Worm (Caenorhabditis elegans): ENCODE data around the gene R02F2.10.
A peak's percentile ranks its signal among the peaks of the same experiment; 100 is the strongest.

Gene R02F2.10

DNA sequence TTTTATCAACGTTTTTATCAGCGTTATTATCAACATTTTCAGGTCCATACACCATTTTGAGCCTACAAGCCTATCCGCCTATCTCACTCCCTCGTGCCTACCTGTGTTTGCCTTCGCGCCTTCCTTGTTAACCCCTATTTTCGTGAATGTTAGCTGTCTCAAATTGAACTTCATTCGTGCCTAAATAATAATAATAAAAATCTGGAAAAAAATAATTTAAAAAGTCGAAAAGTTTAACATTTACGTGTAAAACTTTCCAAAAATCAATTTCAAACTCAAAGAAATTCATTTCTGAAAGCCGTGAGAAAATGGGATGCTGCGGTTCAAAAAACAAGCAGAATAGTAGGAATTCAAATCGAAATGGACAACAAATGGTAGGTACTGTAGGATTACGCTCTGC is at the start of gene R02F2.10:
Gene R02F2.10 (plus strand): TSS at position 301 of the 400 bp plus-strand sequence.
- TF ChIP-seq elt-4 (tag; optimal IDR thresholded peaks at IDR 0.05) (no peak), pax-1 (tag; optimal IDR thresholded peaks at IDR 0.05) (no peak), sox-2 (GFP tag; IDR thresholded peaks at IDR 0.05) (no peak), elt-2 (tag; optimal IDR thresholded peaks at IDR 0.05) (no peak), che-1 (tag; optimal IDR thresholded peaks at IDR 0.05) (no peak), ceh-34 (tag; optimal IDR thresholded peaks at IDR 0.05) (no peak), ahr-1 (tag; optimal IDR thresholded peaks at IDR 0.05) (no peak), dve-1 (tag; optimal IDR thresholded peaks at IDR 0.05) (no peak), ceh-18 (tag; optimal IDR thresholded peaks at IDR 0.05) (no peak), nhr-11 (tag; optimal IDR thresholded peaks at IDR 0.05) (no peak), pqm-1 (tag; optimal IDR thresholded peaks at IDR 0.05) (no peak), madf-2 (tag; optimal IDR thresholded peaks at IDR 0.05) (no peak)

DNA sequence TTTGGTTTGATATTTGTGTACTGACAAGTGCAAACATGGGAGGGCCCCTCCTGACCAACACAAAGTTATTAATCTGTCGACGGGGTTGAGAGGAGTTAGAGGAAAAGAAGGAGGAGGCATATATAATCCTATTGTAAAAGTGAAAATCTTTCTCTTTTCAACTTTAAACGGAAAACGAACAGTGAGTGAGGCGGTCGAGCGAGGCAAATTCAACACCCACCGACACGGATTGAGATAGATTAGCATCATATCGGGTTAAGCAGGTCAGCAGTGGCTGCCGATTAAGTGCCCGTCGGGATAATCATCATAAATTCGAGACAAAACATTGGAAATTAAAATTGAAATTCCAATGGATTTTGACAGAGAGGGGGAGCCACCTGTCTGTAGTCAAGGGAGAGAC is 41.8 kb upstream of the R02F2.10 start:
- peak; percentile 11 for TF ChIP-seq tbx-2 (tag; optimal IDR thresholded peaks at IDR 0.05)
- no peak for TF ChIP-seq elt-4 (tag; optimal IDR thresholded peaks at IDR 0.05)
- TF ChIP-seq pros-1 (tag; optimal IDR thresholded peaks at IDR 0.05) = no peak

DNA sequence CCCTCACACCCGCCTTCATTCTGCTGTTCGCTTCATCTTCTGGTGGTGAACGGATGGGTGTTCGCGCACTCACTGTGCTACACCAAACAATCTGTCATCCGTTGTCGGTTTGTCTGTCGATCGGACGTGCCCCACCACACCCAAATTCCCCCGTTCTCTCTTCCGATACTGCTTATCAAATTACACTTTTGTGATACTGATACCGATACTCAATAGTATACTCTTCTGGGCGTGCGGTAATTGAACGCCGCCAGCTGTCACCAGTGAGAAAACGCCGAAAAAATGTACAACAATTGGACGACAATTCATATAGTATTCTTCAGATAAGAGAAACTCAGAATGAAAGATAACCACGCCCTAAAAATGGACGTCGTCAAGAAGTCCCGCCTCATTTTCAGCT is 40.0 kb upstream of the R02F2.10 start:
- no peak for TF ChIP-seq lin-11 (tag; optimal IDR thresholded peaks at IDR 0.05)
- TF ChIP-seq elt-2 (tag; optimal IDR thresholded peaks at IDR 0.05) = peak; percentile 13
- TF ChIP-seq dve-1 (tag; optimal IDR thresholded peaks at IDR 0.05) = no peak
- TF ChIP-seq C38D4.7 (GFP tag; optimal IDR thresholded peaks at IDR 0.05) = no peak
- no peak for TF ChIP-seq pha-4 (tag; optimal IDR thresholded peaks at IDR 0.05)
- no peak for TF ChIP-seq lim-6 (tag; optimal IDR thresholded peaks at IDR 0.05)
- no peak for TF ChIP-seq hlh-13 (GFP tag; optimal IDR thresholded peaks at IDR 0.05)
- peak; percentile 51 for TF ChIP-seq ceh-34 (tag; optimal IDR thresholded peaks at IDR 0.05)
- TF ChIP-seq ttx-3 (tag; optimal IDR thresholded peaks at IDR 0.05) = no peak
- no peak for TF ChIP-seq gmeb-2 (tag; optimal IDR thresholded peaks at IDR 0.05)
- no peak for TF ChIP-seq ceh-48 (tag; optimal IDR thresholded peaks at IDR 0.05)
- TF ChIP-seq ama-1 (optimal IDR thresholded peaks at IDR 0.05) = no peak
- TF ChIP-seq hlh-30 (tag; optimal IDR thresholded peaks at IDR 0.05; ENCODE audit: insufficient read depth) = no peak
- no peak for TF ChIP-seq ets-4 (tag; optimal IDR thresholded peaks at IDR 0.05)
- no peak for TF ChIP-seq pag-3 (tag; optimal IDR thresholded peaks at IDR 0.05; ENCODE audit: borderline replicate concordance)
- no peak for TF ChIP-seq pax-1 (tag; optimal IDR thresholded peaks at IDR 0.05)
- no peak for TF ChIP-seq hlh-8 (tag; optimal IDR thresholded peaks at IDR 0.05)
- no peak for TF ChIP-seq nhr-232 (tag; optimal IDR thresholded peaks at IDR 0.05)
- TF ChIP-seq hlh-15 (tag; optimal IDR thresholded peaks at IDR 0.05) = no peak
- no peak for TF ChIP-seq ceh-31 (tag; optimal IDR thresholded peaks at IDR 0.05)
- no peak for TF ChIP-seq elt-4 (tag; optimal IDR thresholded peaks at IDR 0.05)
- TF ChIP-seq ceh-22 (tag; optimal IDR thresholded peaks at IDR 0.05) = no peak
- TF ChIP-seq ceh-45 (GFP tag; IDR thresholded peaks at IDR 0.05) = no peak
- TF ChIP-seq unc-55 (GFP tag; optimal IDR thresholded peaks at IDR 0.05) = peak; percentile 26

DNA sequence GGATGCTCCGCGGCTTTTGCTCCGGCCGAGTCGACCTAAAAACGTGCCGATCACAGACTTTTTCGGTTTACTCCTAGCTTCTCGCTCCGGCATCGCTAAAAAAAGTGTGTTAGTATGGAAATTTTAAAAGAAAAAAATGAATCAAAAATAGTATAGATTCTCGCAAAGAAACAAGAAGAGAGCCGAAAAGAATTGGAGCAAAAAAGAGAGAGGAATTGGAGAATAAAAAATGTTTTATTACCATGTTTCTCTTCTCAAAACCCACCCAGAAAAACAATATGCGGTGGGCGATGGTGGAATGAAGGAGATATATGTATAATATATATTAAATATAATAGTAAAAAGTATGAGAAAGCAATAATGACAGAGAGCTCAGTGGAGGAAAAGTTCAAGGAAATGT is 37.6 kb upstream of the R02F2.10 start, which contains the start of gene W03A5.6:
Gene W03A5.6 (minus strand): TSS at position 101 of the 400 bp plus-strand sequence.
- no peak for TF ChIP-seq syd-9 (tag; optimal IDR thresholded peaks at IDR 0.05)
- TF ChIP-seq lim-6 (tag; optimal IDR thresholded peaks at IDR 0.05) = no peak
- TF ChIP-seq nfya-1 (tag; optimal IDR thresholded peaks at IDR 0.05) = no peak
- no peak for TF ChIP-seq ceh-9 (tag; optimal IDR thresholded peaks at IDR 0.05)
- TF ChIP-seq mec-3 (tag; optimal IDR thresholded peaks at IDR 0.05; ENCODE audit: borderline replicate concordance) = no peak
- TF ChIP-seq elt-2 (tag; optimal IDR thresholded peaks at IDR 0.05) = no peak
- no peak for TF ChIP-seq fkh-6 (tag; optimal IDR thresholded peaks at IDR 0.05)
- no peak for TF ChIP-seq hlh-30 (tag; optimal IDR thresholded peaks at IDR 0.05; ENCODE audit: insufficient read depth)
- no peak for TF ChIP-seq unc-55 (GFP tag; optimal IDR thresholded peaks at IDR 0.05)
- TF ChIP-seq odd-2 (tag; optimal IDR thresholded peaks at IDR 0.05) = no peak
- TF ChIP-seq unc-86 (tag; optimal IDR thresholded peaks at IDR 0.05) = no peak
- no peak for TF ChIP-seq pha-4 (tag; optimal IDR thresholded peaks at IDR 0.05)
- no peak for TF ChIP-seq nhr-11 (tag; optimal IDR thresholded peaks at IDR 0.05)
- no peak for TF ChIP-seq ceh-19 (GFP tag; optimal IDR thresholded peaks at IDR 0.05)
- no peak for TF ChIP-seq che-1 (tag; optimal IDR thresholded peaks at IDR 0.05)
- no peak for TF ChIP-seq ceh-18 (tag; optimal IDR thresholded peaks at IDR 0.05)
- no peak for TF ChIP-seq nhr-232 (tag; optimal IDR thresholded peaks at IDR 0.05)
- TF ChIP-seq tbx-2 (tag; optimal IDR thresholded peaks at IDR 0.05) = no peak
- TF ChIP-seq hlh-15 (tag; optimal IDR thresholded peaks at IDR 0.05) = no peak

Measured in whole organism, late embryonic.